Worm (Caenorhabditis elegans): ENCODE results near the gene Y44A6D.1.

DNA sequence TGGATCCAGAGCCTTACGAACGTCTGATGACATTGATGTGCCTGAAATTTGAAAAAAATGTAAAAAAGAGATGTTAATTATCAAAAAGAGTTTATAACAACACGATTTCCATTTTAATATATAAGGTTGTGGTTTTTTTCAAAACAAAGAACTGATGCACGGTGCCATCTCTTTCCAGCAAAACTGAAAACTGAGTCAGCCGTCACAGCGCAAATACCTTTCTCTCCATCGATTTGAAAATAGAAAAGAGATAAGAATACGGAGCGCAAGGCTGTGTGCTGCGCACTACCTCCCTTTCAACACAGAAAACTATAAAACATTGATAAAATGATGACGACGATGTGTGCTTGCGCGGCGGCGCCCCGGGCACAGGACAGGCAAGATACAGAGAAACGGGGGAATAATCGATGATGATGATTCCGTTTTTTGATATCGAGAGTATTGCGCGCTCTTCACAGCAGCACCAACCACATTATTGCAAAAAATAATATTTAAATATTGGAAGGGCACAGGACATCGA, 2.6 kb upstream of the Y44A6D.1 start, which contains the start of gene Y44A6D.3:
- TF ChIP-seq ceh-30 (tag; optimal IDR thresholded peaks at IDR 0.05), result no peak
- no peak for TF ChIP-seq unc-86 (tag; optimal IDR thresholded peaks at IDR 0.05)
- no peak for TF ChIP-seq nfya-1 (tag; optimal IDR thresholded peaks at IDR 0.05)
- no peak for TF ChIP-seq lin-11 (tag; optimal IDR thresholded peaks at IDR 0.05)
- no peak for TF ChIP-seq ceh-19 (GFP tag; optimal IDR thresholded peaks at IDR 0.05)
- no peak for TF ChIP-seq ceh-9 (tag; optimal IDR thresholded peaks at IDR 0.05)
- TF ChIP-seq hlh-13 (GFP tag; optimal IDR thresholded peaks at IDR 0.05), result no peak
- no peak for TF ChIP-seq hlh-30 (tag; optimal IDR thresholded peaks at IDR 0.05; ENCODE audit: insufficient read depth)
- no peak for TF ChIP-seq ceh-14 (tag; optimal IDR thresholded peaks at IDR 0.05)
- TF ChIP-seq pag-3 (tag; optimal IDR thresholded peaks at IDR 0.05; ENCODE audit: borderline replicate concordance), result no peak
- no peak for TF ChIP-seq pha-4 (tag; optimal IDR thresholded peaks at IDR 0.05)
